Worm (Caenorhabditis elegans): ENCODE data around the gene flp-23.

DNA sequence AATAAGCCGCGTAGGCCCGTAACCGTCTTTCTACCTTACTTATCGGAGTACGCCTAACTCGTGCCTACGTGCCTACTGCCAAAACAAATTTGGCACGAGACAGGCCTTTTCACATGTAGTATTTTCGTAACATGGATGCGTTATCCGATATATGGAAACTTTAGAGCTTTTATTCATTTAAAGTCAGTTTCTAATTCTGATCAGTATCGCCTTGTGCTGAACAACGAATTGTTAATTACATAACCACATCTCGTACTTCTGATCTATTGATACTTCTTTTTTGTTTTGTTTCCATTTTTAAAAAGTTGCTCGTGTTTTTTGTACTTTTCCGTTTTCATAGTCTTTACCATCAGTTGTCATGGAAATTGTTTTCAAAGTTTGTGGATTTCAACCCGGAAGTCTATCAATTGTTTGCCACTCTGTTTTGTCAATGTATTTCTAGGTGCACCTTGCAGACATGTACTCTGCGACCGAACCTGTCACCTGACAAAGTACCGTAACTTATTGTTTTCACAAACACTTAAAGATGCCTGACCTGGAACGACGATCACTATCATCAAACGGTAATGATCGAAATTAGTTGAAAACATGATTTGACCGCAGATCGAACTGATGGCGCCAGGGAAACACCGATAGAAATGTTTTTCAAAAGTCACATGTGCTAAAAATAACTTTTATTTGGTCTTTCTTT is 7.3 kb downstream of the flp-23 start:
- no peak for TF ChIP-seq ztf-11 (tag; optimal IDR thresholded peaks at IDR 0.05)
- no peak for TF ChIP-seq daf-12 (tag; optimal IDR thresholded peaks at IDR 0.05)
